Fruit fly (Drosophila melanogaster) whole organism, prepupa: ENCODE results near the gene CG3699.
A peak's percentile ranks its signal among the peaks of the same experiment; 100 is the strongest.

Experiments used
- Blimp-1 ChIP-seq: fragments of 200-800 bp; sonication (Bioruptor generic); optimal IDR thresholded peaks from 3 replicates; lab custom pipeline; 2017; ENCODE audit warnings: missing biosample characterization, missing genetic modification characterization, mild to moderate bottlenecking, moderate library complexity, missing genetic modification reagents
- CG10669 ChIP-seq: fragments of 200-800 bp; sonication (Bioruptor generic); optimal IDR thresholded peaks from 3 replicates; lab custom pipeline; 2018; ENCODE audit warnings: missing biosample characterization, mild to moderate bottlenecking, missing genetic modification characterization, moderate library complexity
- CG15336 ChIP-seq: fragments of 200-800 bp; sonication (Bioruptor generic); IDR thresholded peaks from 2 replicates; pipeline ENCODE4 v1.3.6; 2022; ENCODE audit warnings: missing biosample characterization, missing genetic modification characterization
- CG1621 ChIP-seq: fragments of 200-800 bp; sonication (Bioruptor generic); optimal IDR thresholded peaks from 3 replicates; lab custom pipeline; 2018; ENCODE audit warnings: missing biosample characterization, mild to moderate bottlenecking, missing genetic modification characterization
- CG16779 ChIP-seq: fragments of 200-800 bp; sonication (Bioruptor generic); optimal IDR thresholded peaks from 3 replicates; lab custom pipeline; 2017; ENCODE audit warnings: missing biosample characterization, mild to moderate bottlenecking, missing genetic modification characterization
- CG3032 ChIP-seq: fragments of 200-800 bp; optimal IDR thresholded peaks from 2 replicates; lab custom pipeline; 2019; ENCODE audit warnings: missing biosample characterization, mild to moderate bottlenecking, missing genetic modification characterization, moderate library complexity
- CG31627 ChIP-seq: fragments of 200-800 bp; sonication (Bioruptor generic); optimal IDR thresholded peaks from 3 replicates; lab custom pipeline; 2016; ENCODE audit warnings: missing biosample characterization, missing genetic modification characterization
- CG32006 ChIP-seq: fragments of 200-800 bp; sonication (Bioruptor generic); optimal IDR thresholded peaks from 3 replicates; lab custom pipeline; 2017; ENCODE audit warnings: missing biosample characterization, mild to moderate bottlenecking, missing genetic modification characterization
- CG3919 ChIP-seq: fragments of 200-800 bp; sonication (Bioruptor generic); optimal IDR thresholded peaks from 3 replicates; lab custom pipeline; 2016; ENCODE audit warnings: missing biosample characterization, missing genetic modification characterization
- CG6163 ChIP-seq: fragments of 200-800 bp; sonication (Bioruptor generic); IDR thresholded peaks from 3 replicates; pipeline ENCODE4 v1.3.6; 2022; ENCODE audit warnings: missing biosample characterization, missing genetic modification characterization
- CG6276 ChIP-seq: fragments of 200-800 bp; sonication (Bioruptor generic); optimal IDR thresholded peaks from 2 replicates; lab custom pipeline; 2017; ENCODE audit warnings: missing biosample characterization, mild to moderate bottlenecking, missing genetic modification characterization
- CG6792 ChIP-seq: fragments of 200-800 bp; sonication (Bioruptor generic); optimal IDR thresholded peaks from 3 replicates; lab custom pipeline; 2016; ENCODE audit warnings: missing biosample characterization, missing genetic modification characterization
- CG6808 ChIP-seq: fragments of 200-800 bp; sonication (Bioruptor generic); optimal IDR thresholded peaks from 3 replicates; lab custom pipeline; 2017; ENCODE audit warnings: missing biosample characterization, missing genetic modification characterization, mild to moderate bottlenecking, moderate library complexity, missing genetic modification reagents
- CG8119 ChIP-seq: fragments of 200-800 bp; sonication (Bioruptor generic); IDR thresholded peaks from 3 replicates; pipeline ENCODE4 v1.3.6; 2022; ENCODE audit warnings: missing biosample characterization, missing genetic modification characterization
- CG8319 ChIP-seq: fragments of 200-800 bp; sonication (Bioruptor generic); optimal IDR thresholded peaks from 3 replicates; lab custom pipeline; 2016; ENCODE audit warnings: missing biosample characterization, missing genetic modification characterization
- CG8632 ChIP-seq: fragments of 200-800 bp; sonication (Bioruptor generic); optimal IDR thresholded peaks from 3 replicates; lab custom pipeline; 2016; ENCODE audit warnings: missing biosample characterization, missing genetic modification characterization
- Eip75B ChIP-seq: fragments of 200-800 bp; sonication (Bioruptor generic); optimal IDR thresholded peaks from 3 replicates; lab custom pipeline; 2016; ENCODE audit warnings: missing biosample characterization, missing genetic modification characterization
- Eip78C ChIP-seq: fragments of 200-800 bp; sonication (Bioruptor generic); peaks from one replicate; lab custom pipeline; 2016; ENCODE audit warnings: missing biosample characterization, missing genetic modification characterization
- Eip93F ChIP-seq: fragments of 200-800 bp; sonication (Bioruptor generic); optimal IDR thresholded peaks from 2 replicates; lab custom pipeline; 2016; ENCODE audit warnings: missing biosample characterization, mild to moderate bottlenecking, missing genetic modification characterization
- Ets21C ChIP-seq: fragments of 200-800 bp; sonication (Bioruptor generic); optimal IDR thresholded peaks from 3 replicates; lab custom pipeline; 2016; ENCODE audit warnings: missing biosample characterization, missing genetic modification characterization
- Ets96B ChIP-seq: fragments of 200-800 bp; optimal IDR thresholded peaks from 2 replicates; lab custom pipeline; 2019; ENCODE audit warnings: missing biosample characterization, mild to moderate bottlenecking, missing genetic modification characterization, moderate library complexity
- Gug ChIP-seq: fragments of 200-800 bp; sonication (Bioruptor generic); IDR thresholded peaks from 2 replicates; pipeline ENCODE4 v1.3.6; 2022; ENCODE audit warnings: missing biosample characterization, missing genetic modification characterization
- Hr39 ChIP-seq: fragments of 200-800 bp; sonication (Bioruptor generic); optimal IDR thresholded peaks from 2 replicates; lab custom pipeline; 2016; ENCODE audit warnings: missing biosample characterization, missing genetic modification characterization
- Hr4 ChIP-seq: fragments of 200-800 bp; sonication (Bioruptor generic); optimal IDR thresholded peaks from 3 replicates; lab custom pipeline; 2016; ENCODE audit warnings: missing biosample characterization, missing genetic modification characterization
- Lpt ChIP-seq: fragments of 200-800 bp; sonication (Bioruptor generic); optimal IDR thresholded peaks from 3 replicates; lab custom pipeline; 2016; ENCODE audit warnings: missing biosample characterization, missing genetic modification characterization
- Met ChIP-seq: fragments of 200-800 bp; sonication (Bioruptor generic); optimal IDR thresholded peaks from 3 replicates; lab custom pipeline; 2016; ENCODE audit warnings: missing biosample characterization, missing genetic modification characterization
- OdsH ChIP-seq: fragments of 200-800 bp; sonication (Bioruptor generic); optimal IDR thresholded peaks from 3 replicates; lab custom pipeline; 2016; ENCODE audit warnings: missing biosample characterization, missing genetic modification characterization
- Sox102F ChIP-seq: fragments of 200-800 bp; sonication (Bioruptor generic); optimal IDR thresholded peaks from 2 replicates; lab custom pipeline; 2016; ENCODE audit warnings: missing biosample characterization, mild to moderate bottlenecking, missing genetic modification characterization
- Sox14 ChIP-seq: fragments of 200-800 bp; sonication (Bioruptor generic); optimal IDR thresholded peaks from 3 replicates; lab custom pipeline; 2016; ENCODE audit warnings: missing biosample characterization, missing genetic modification characterization
- Sox15 ChIP-seq: fragments of 200-800 bp; sonication (Bioruptor generic); optimal IDR thresholded peaks from 3 replicates; lab custom pipeline; 2016; ENCODE audit warnings: missing biosample characterization, missing genetic modification characterization
- acj6 ChIP-seq: fragments of 200-800 bp; sonication (Bioruptor generic); optimal IDR thresholded peaks from 3 replicates; lab custom pipeline; 2016; ENCODE audit warnings: missing biosample characterization, missing genetic modification characterization
- cyc ChIP-seq: fragments of 200-800 bp; sonication (Bioruptor generic); optimal IDR thresholded peaks from 3 replicates; lab custom pipeline; 2016; ENCODE audit warnings: missing biosample characterization, missing genetic modification characterization
- eg ChIP-seq: fragments of 200-800 bp; sonication (Bioruptor generic); IDR thresholded peaks from 3 replicates; pipeline ENCODE4 v1.3.6; 2022; ENCODE audit warnings: missing biosample characterization, missing genetic modification characterization
- esn ChIP-seq: fragments of 200-800 bp; sonication (Bioruptor generic); optimal IDR thresholded peaks from 2 replicates; lab custom pipeline; 2016; ENCODE audit warnings: missing biosample characterization, mild to moderate bottlenecking, missing genetic modification characterization, moderate library complexity
- fd85E ChIP-seq: fragments of 200-800 bp; sonication (Bioruptor generic); optimal IDR thresholded peaks from 3 replicates; lab custom pipeline; 2016; ENCODE audit warnings: missing biosample characterization, missing genetic modification characterization
- net ChIP-seq: fragments of 200-800 bp; sonication (Bioruptor generic); optimal IDR thresholded peaks from 3 replicates; lab custom pipeline; 2016; ENCODE audit warnings: missing biosample characterization, missing genetic modification characterization
- pdm3 ChIP-seq: fragments of 200-800 bp; sonication (Bioruptor generic); optimal IDR thresholded peaks from 3 replicates; lab custom pipeline; 2016; ENCODE audit warnings: missing biosample characterization, missing genetic modification characterization
- salr ChIP-seq, 2 experiments: fragments of 200-800 bp; sonication (Bioruptor generic); optimal IDR thresholded peaks; 3 replicates each; lab custom pipeline; 2016 to 2018; ENCODE audit warnings: missing biosample characterization in 2 of 2, missing genetic modification characterization in 2 of 2, mild to moderate bottlenecking in 1 of 2
- spab ChIP-seq: fragments of 200-800 bp; sonication (Bioruptor generic); optimal IDR thresholded peaks from 2 replicates; lab custom pipeline; 2017; ENCODE audit warnings: missing biosample characterization, mild to moderate bottlenecking, missing genetic modification characterization, missing genetic modification reagents
- ss ChIP-seq, 2 experiments: fragments of 200-800 bp; sonication (Bioruptor generic); optimal IDR thresholded peaks; 2 replicates in 1 of 2; 3 replicates in 1 of 2; lab custom pipeline; 2017 to 2018; ENCODE audit warnings: mild to moderate bottlenecking in 2 of 2, missing biosample characterization in 2 of 2, missing genetic modification characterization in 2 of 2, moderate library complexity in 1 of 2
- svp ChIP-seq: fragments of 200-800 bp; sonication (Bioruptor generic); peaks from one replicate; lab custom pipeline; 2016; ENCODE audit warnings: missing biosample characterization, missing genetic modification characterization
- topi ChIP-seq: fragments of 200-800 bp; sonication (Bioruptor generic); optimal IDR thresholded peaks from 3 replicates; lab custom pipeline; 2016; ENCODE audit warnings: missing biosample characterization, missing genetic modification characterization
- vri ChIP-seq: fragments of 200-800 bp; sonication (Bioruptor generic); optimal IDR thresholded peaks from 3 replicates; lab custom pipeline; 2016; ENCODE audit warnings: missing biosample characterization, mild to moderate bottlenecking, missing genetic modification characterization

CG3699 gene

dm6 chrX:940580-941184, 6.6 kb downstream of the CG3699 start, which contains the start of the genes CG3704 and mus81:
Gene CG3704, minus strand, starts transcription at chrX:940805.
Gene mus81, plus strand, starts transcription at chrX:941075.
- TF ChIP-seq fd85E (GFP tag; lab: Kevin White, UChicago) (no peak), esn (GFP tag; lab: Kevin White, UChicago) (peak; percentile 14), CG10669 (GFP tag; lab: Kevin White, UChicago) (no peak), Ets21C (GFP tag; lab: Kevin White, UChicago) (no peak), CG1621 (tag; lab: Kevin White, UChicago) (peak; percentile 19), Sox14 (no peak), Sox15 (GFP tag; lab: Kevin White, UChicago) (no peak)

- TF ChIP-seq vri (no peak), Ets96B (tag; lab: Kevin White, UChicago) (no peak), esn (GFP tag; lab: Kevin White, UChicago) (no peak), CG6792 (no peak), CG16779 (tag; lab: Kevin White, UChicago) (no peak), salr (GFP tag; optimal IDR thresholded peaks at IDR 0.05; lab: Kevin White, UChicago) (no peak)
These were observed 11.4 kb downstream of the CG3699 start for dm6 chrX:935901-936207.

dm6 chrX:935049-935900, 12.0 kb downstream of the CG3699 start, which contains the start of gene TRAM:
Gene TRAM, plus strand, starts transcription at chrX:935232.
- TF ChIP-seq CG16779 (tag; lab: Kevin White, UChicago): peak; percentile 96
- TF ChIP-seq CG8319 (GFP tag; lab: Kevin White, UChicago): peak; percentile 94
- peak; percentile 96 for TF ChIP-seq topi (GFP tag; lab: Kevin White, UChicago)
- TF ChIP-seq CG1621 (tag; lab: Kevin White, UChicago): peak; percentile 96
- TF ChIP-seq spab (GFP tag; lab: Kevin White, UChicago): peak; percentile 96
- peak; percentile 93 for TF ChIP-seq Sox102F
- peak; percentile 98 for TF ChIP-seq Eip78C (GFP tag; lab: Kevin White, UChicago)
- peak; percentile 95 for TF ChIP-seq CG8632 (GFP tag; lab: Kevin White, UChicago)
- peak; percentile 98 for TF ChIP-seq CG32006 (GFP tag; lab: Kevin White, UChicago)
- TF ChIP-seq salr (GFP tag; optimal IDR thresholded peaks at IDR 0.05; lab: Kevin White, UChicago): peak in 1 of 2 experiments; percentile 96
- TF ChIP-seq OdsH: peak; percentile 97
- TF ChIP-seq eg (GFP tag; lab: Robert Waterston, UW): peak; percentile 99
- peak; percentile 97 for TF ChIP-seq Ets96B (tag; lab: Kevin White, UChicago)
- TF ChIP-seq vri: peak; percentile 95
- peak; percentile 96 for TF ChIP-seq acj6
- peak; percentile 99 for TF ChIP-seq Gug (GFP tag; lab: Robert Waterston, UW)
- peak; percentile 97 for TF ChIP-seq cyc (GFP tag; lab: Kevin White, UChicago)
- TF ChIP-seq esn (GFP tag; lab: Kevin White, UChicago): peak; percentile 97
- peak; percentile 98 for TF ChIP-seq CG3919 (GFP tag; lab: Kevin White, UChicago)
- peak; percentile 97 for TF ChIP-seq CG6792
- TF ChIP-seq Hr39: peak; percentile 97
- TF ChIP-seq Blimp-1 (GFP tag; lab: Kevin White, UChicago): peak; percentile 92
- peak; percentile 98 for TF ChIP-seq CG6276 (GFP tag; lab: Kevin White, UChicago)
- TF ChIP-seq CG31627: peak; percentile 97
- TF ChIP-seq svp (GFP tag; lab: Kevin White, UChicago): peak; percentile 98
- peak; percentile 97 for TF ChIP-seq Eip75B
- TF ChIP-seq pdm3: peak; percentile 97
- TF ChIP-seq Sox14: peak; percentile 98
- TF ChIP-seq net (GFP tag; lab: Kevin White, UChicago): peak; percentile 97
- TF ChIP-seq CG15336 (GFP tag; lab: Robert Waterston, UW): peak; percentile 99
- peak; percentile 99 for TF ChIP-seq CG8119
- peak; percentile 98 for TF ChIP-seq CG10669 (GFP tag; lab: Kevin White, UChicago)
- peak; percentile 97 for TF ChIP-seq Lpt
- peak; percentile 98 for TF ChIP-seq Hr4 (GFP tag; lab: Kevin White, UChicago)
- peak; percentile 99 for TF ChIP-seq CG6163
- TF ChIP-seq CG6808 (GFP tag; lab: Kevin White, UChicago): peak; percentile 97
- peak; percentile 88 for TF ChIP-seq Eip93F (GFP tag; lab: Kevin White, UChicago)
- TF ChIP-seq Met (GFP tag; lab: Kevin White, UChicago): peak; percentile 97
- peak; percentile 95 for TF ChIP-seq fd85E (GFP tag; lab: Kevin White, UChicago)
- TF ChIP-seq ss (GFP tag; optimal IDR thresholded peaks at IDR 0.05; lab: Kevin White, UChicago): peak; percentile 98 to 99
- peak; percentile 97 for TF ChIP-seq CG3032 (tag; lab: Kevin White, UChicago)
